Worm (Caenorhabditis elegans) whole organism, L4/young adult: ENCODE data around the gene C16C8.7.

Source experiments
- W03F9.2 ChIP-seq: fragments of 150-350 bp; optimal IDR thresholded peaks from 2 replicates; lab custom pipeline; 2014; ENCODE audit warnings: missing biosample characterization, missing genetic modification characterization
- dao-5 ChIP-seq: sonication (generic microtip); optimal IDR thresholded peaks from 2 replicates; lab custom pipeline; 2016; ENCODE audit warnings: missing genotype, missing genetic modification characterization, moderate library complexity, missing compliant biosample characterization
- him-1 ChIP-seq: sonication (generic microtip); optimal IDR thresholded peaks from 2 replicates; lab custom pipeline; 2016; ENCODE audit warnings: missing genotype, missing genetic modification reagents, missing genetic modification characterization, missing compliant biosample characterization

C16C8.7 gene

DNA sequence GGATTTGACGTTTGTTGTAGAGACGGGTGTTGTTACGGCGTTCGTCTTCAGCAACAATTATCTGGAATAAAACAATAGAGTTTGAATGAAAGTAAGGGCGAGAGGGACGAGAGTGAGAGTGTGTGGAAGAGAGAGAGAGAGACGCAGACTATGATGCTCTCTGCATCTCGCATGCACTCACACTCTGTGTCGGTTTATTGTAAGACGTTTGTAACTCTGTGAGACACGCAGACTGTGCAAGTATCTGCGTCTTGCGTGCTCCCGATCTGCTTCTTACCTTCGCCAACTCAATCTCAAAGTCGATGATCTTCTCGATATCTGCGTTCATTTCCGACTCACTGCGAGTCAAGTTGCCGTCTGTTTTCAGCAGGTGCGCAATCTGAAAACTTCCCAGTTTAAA, 37.0 kb downstream of the C16C8.7 start:
- TF ChIP-seq dao-5 (tag; lab: Kevin White, UChicago) = no peak
- no peak for TF ChIP-seq W03F9.2 (tag; lab: Kevin White, UChicago)
- TF ChIP-seq him-1 = no peak

- TF ChIP-seq him-1 = no peak
- no peak for TF ChIP-seq W03F9.2 (tag; lab: Kevin White, UChicago)
- no peak for TF ChIP-seq dao-5 (tag; lab: Kevin White, UChicago)
These were observed 43.4 kb downstream of the C16C8.7 start, which contains the start of gene nep-6 for ce11 chrII:3416528-3416927. TSS of gene nep-6 (plus strand) at chrII:3416828.

- TF ChIP-seq W03F9.2 (tag; lab: Kevin White, UChicago) (no peak), dao-5 (tag; lab: Kevin White, UChicago) (no peak), him-1 (no peak)
These were observed 45.5 kb downstream of the C16C8.7 start, which contains the start of the genes F18A12.7 and F18A12.2 for ce11 chrII:3414383-3414910. TSS of gene F18A12.7 (minus strand) at chrII:3414483. TSS of gene F18A12.2 (plus strand) at chrII:3414860.
